Fruit fly (Drosophila melanogaster) whole organism, embryonic: ENCODE data around the gene AnxB9.

ENCODE experiments used
- Adf1 ChIP-seq: fragments of 200-800 bp; sonication (Bioruptor generic); IDR thresholded peaks from 2 replicates; pipeline ENCODE4 v1.3.6; 2022; ENCODE audit warnings: missing biosample characterization, missing genetic modification characterization
- BEAF-32 ChIP-seq: fragments of 200-800 bp; sonication (Bioruptor generic); optimal IDR thresholded peaks from 3 replicates; lab custom pipeline; 2017; ENCODE audit warnings: missing biosample characterization, missing genetic modification characterization, mild to moderate bottlenecking, moderate library complexity, missing genetic modification reagents
- CG10267 ChIP-seq: fragments of 200-800 bp; sonication (Bioruptor generic); optimal IDR thresholded peaks from 2 replicates; lab custom pipeline; 2018; ENCODE audit warnings: missing biosample characterization, mild to moderate bottlenecking, missing genetic modification characterization, moderate library complexity
- CG10431 ChIP-seq: fragments of 200-800 bp; sonication (Bioruptor generic); optimal IDR thresholded peaks from 3 replicates; lab custom pipeline; 2018; ENCODE audit warnings: missing biosample characterization, mild to moderate bottlenecking, missing genetic modification characterization
- CG12659 ChIP-seq: fragments of 200-800 bp; sonication (Bioruptor generic); optimal IDR thresholded peaks from 3 replicates; lab custom pipeline; 2017; ENCODE audit warnings: mild to moderate bottlenecking, missing biosample characterization, missing genetic modification reagents, missing genetic modification characterization
- CG12769 ChIP-seq: fragments of 200-800 bp; sonication (Bioruptor generic); optimal IDR thresholded peaks from 2 replicates; lab custom pipeline; 2019; ENCODE audit warnings: missing biosample characterization, mild to moderate bottlenecking, missing genetic modification characterization, moderate library complexity
- CG13624 ChIP-seq: fragments of 200-800 bp; sonication (Bioruptor generic); optimal IDR thresholded peaks from 2 replicates; lab custom pipeline; 2016; ENCODE audit warnings: missing biosample characterization, missing genetic modification characterization
- CG15601 ChIP-seq: fragments of 200-800 bp; sonication (Bioruptor generic); optimal IDR thresholded peaks from 3 replicates; lab custom pipeline; 2019; ENCODE audit warnings: missing biosample characterization, mild to moderate bottlenecking, missing genetic modification characterization, moderate library complexity
- CG17186 ChIP-seq: fragments of 200-800 bp; sonication (Bioruptor generic); optimal IDR thresholded peaks from 3 replicates; lab custom pipeline; 2017; ENCODE audit warnings: missing biosample characterization, missing genetic modification reagents, missing genetic modification characterization
- CG1832 ChIP-seq: fragments of 200-800 bp; sonication (Bioruptor generic); optimal IDR thresholded peaks from 2 replicates; lab custom pipeline; 2017; ENCODE audit warnings: missing biosample characterization, mild to moderate bottlenecking, missing genetic modification characterization, inconsistent platforms
- CG2116 ChIP-seq: fragments of 200-800 bp; sonication (Bioruptor generic); optimal IDR thresholded peaks from 3 replicates; lab custom pipeline; 2018; ENCODE audit warnings: missing biosample characterization, mild to moderate bottlenecking, missing genetic modification characterization
- CG31365 ChIP-seq: fragments of 200-800 bp; sonication (Bioruptor generic); optimal IDR thresholded peaks from 2 replicates; lab custom pipeline; 2018; ENCODE audit warnings: missing biosample characterization, mild to moderate bottlenecking, missing genetic modification characterization
- CG4617 ChIP-seq: fragments of 200-800 bp; sonication (Bioruptor generic); optimal IDR thresholded peaks from 3 replicates; lab custom pipeline; 2016; ENCODE audit warnings: missing biosample characterization, missing genetic modification characterization, borderline replicate concordance
- CG6272 ChIP-seq: fragments of 200-800 bp; sonication (Bioruptor generic); IDR thresholded peaks from 2 replicates; pipeline ENCODE4 v1.3.6; 2022; ENCODE audit warnings: missing biosample characterization, missing genetic modification characterization
- CG6765 ChIP-seq: fragments of 200-800 bp; sonication (Bioruptor generic); optimal IDR thresholded peaks from 3 replicates; lab custom pipeline; 2017; ENCODE audit warnings: missing biosample characterization, mild to moderate bottlenecking, missing genetic modification characterization
- CG6791 ChIP-seq: fragments of 200-800 bp; sonication (Bioruptor generic); IDR thresholded peaks from 3 replicates; pipeline ENCODE4 v1.3.6; 2022; ENCODE audit warnings: missing biosample characterization, missing genetic modification characterization; ENCODE audit not compliant: partially characterized antibody
- CG7987 ChIP-seq: fragments of 200-800 bp; sonication (Bioruptor generic); optimal IDR thresholded peaks from 2 replicates; lab custom pipeline; 2018; ENCODE audit warnings: missing biosample characterization, mild to moderate bottlenecking, missing genetic modification characterization, moderate library complexity
- CG8290 ChIP-seq, 3 experiments: fragments of 200-800 bp; sonication (Bioruptor generic); optimal IDR thresholded peaks; 2 replicates each; lab custom pipeline; 2016 to 2019; ENCODE audit warnings: missing biosample characterization in 3 of 3, missing genetic modification characterization in 3 of 3, mild to moderate bottlenecking in 2 of 3, moderate library complexity in 1 of 3
- CG8924 ChIP-seq: fragments of 200-800 bp; optimal IDR thresholded peaks from 3 replicates; lab custom pipeline; 2019; ENCODE audit warnings: missing biosample characterization, mild to moderate bottlenecking, missing genetic modification characterization, moderate library complexity
- Deaf1 ChIP-seq: fragments of 200-800 bp; optimal IDR thresholded peaks from 3 replicates; lab custom pipeline; 2019; ENCODE audit warnings: missing biosample characterization, mild to moderate bottlenecking, missing genetic modification characterization, moderate library complexity
- ERR ChIP-seq: fragments of 200-800 bp; sonication (Bioruptor generic); optimal IDR thresholded peaks from 2 replicates; lab custom pipeline; 2016; ENCODE audit warnings: missing biosample characterization, missing genetic modification characterization
- Ets97D ChIP-seq: fragments of 200-800 bp; sonication (Bioruptor generic); optimal IDR thresholded peaks from 3 replicates; lab custom pipeline; 2016; ENCODE audit warnings: missing biosample characterization, missing genetic modification characterization
- GATAe ChIP-seq: fragments of 200-800 bp; sonication (Bioruptor generic); conservative IDR thresholded peaks from 2 replicates; pipeline ENCODE4 v1.3.6; 2022; ENCODE audit warnings: missing biosample characterization, missing genetic modification characterization
- Hsf ChIP-seq: fragments of 200-800 bp; sonication (Bioruptor generic); optimal IDR thresholded peaks from 3 replicates; lab custom pipeline; 2016; ENCODE audit warnings: missing biosample characterization, missing genetic modification characterization
- MBD-R2 ChIP-seq: fragments of 200-800 bp; sonication (Bioruptor generic); IDR thresholded peaks from 2 replicates; pipeline ENCODE4 v1.3.6; 2022; ENCODE audit warnings: missing biosample characterization, missing genetic modification characterization
- Sry-δ ChIP-seq: fragments of 200-800 bp; sonication (Bioruptor generic); optimal IDR thresholded peaks from 2 replicates; lab custom pipeline; 2016; ENCODE audit warnings: missing biosample characterization, missing genetic modification characterization
- Stat92E ChIP-seq, 3 experiments: fragments of >200 bp in 2 of 3; fragments of 200-800 bp in 1 of 3; sonication (Bioruptor generic) in 1 of 3; optimal IDR thresholded peaks; 2 replicates each; lab custom pipeline; 2017 to 2019; ENCODE audit warnings: missing biosample characterization in 3 of 3, missing genetic modification characterization in 3 of 3, mild to moderate bottlenecking in 1 of 3, moderate library complexity in 1 of 3
- Trl ChIP-seq, 3 experiments: fragments of >200 bp in 2 of 3; fragments of 200-800 bp in 1 of 3; sonication (Bioruptor generic) in 1 of 3; optimal IDR thresholded peaks; 2 replicates in 1 of 3; 3 replicates in 2 of 3; lab custom pipeline; 2016 to 2017; ENCODE audit warnings: missing biosample characterization in 1 of 3, missing genetic modification characterization in 1 of 3
- YL-1 ChIP-seq: fragments of 200-800 bp; sonication (Bioruptor generic); optimal IDR thresholded peaks from 3 replicates; lab custom pipeline; 2017; ENCODE audit warnings: missing biosample characterization, mild to moderate bottlenecking, missing genetic modification characterization
- abd-A ChIP-seq: fragments of 200-800 bp; sonication (Bioruptor generic); optimal IDR thresholded peaks from 3 replicates; lab custom pipeline; 2019; ENCODE audit warnings: missing biosample characterization, mild to moderate bottlenecking, missing genetic modification characterization, moderate library complexity
- amos ChIP-seq: fragments of 200-800 bp; sonication (Bioruptor generic); IDR thresholded peaks from 2 replicates; pipeline ENCODE4 v1.3.6; 2022; ENCODE audit warnings: missing biosample characterization, missing genetic modification characterization; ENCODE audit not compliant: partially characterized antibody
- bbx ChIP-seq: fragments of 200-800 bp; sonication (Bioruptor generic); IDR thresholded peaks from 2 replicates; pipeline ENCODE4 v1.3.6; 2022; ENCODE audit warnings: missing biosample characterization, missing genetic modification characterization; ENCODE audit not compliant: partially characterized antibody
- cg ChIP-seq: fragments of 200-800 bp; sonication (Bioruptor generic); optimal IDR thresholded peaks from 3 replicates; lab custom pipeline; 2019; ENCODE audit warnings: missing biosample characterization, mild to moderate bottlenecking, missing genetic modification characterization, moderate library complexity
- crp ChIP-seq, 2 experiments: fragments of 200-800 bp; sonication (Bioruptor generic); optimal IDR thresholded peaks; 2 replicates in 1 of 2; 3 replicates in 1 of 2; lab custom pipeline; 2017; ENCODE audit warnings: missing biosample characterization in 2 of 2, missing genetic modification characterization in 2 of 2, mild to moderate bottlenecking in 1 of 2, moderate library complexity in 1 of 2
- cwo ChIP-seq: fragments of 200-800 bp; sonication (Bioruptor generic); optimal IDR thresholded peaks from 3 replicates; lab custom pipeline; 2017; ENCODE audit warnings: missing biosample characterization, missing genetic modification characterization, mild to moderate bottlenecking, moderate library complexity, missing genetic modification reagents
- dm ChIP-seq: fragments of 200-800 bp; sonication (Bioruptor generic); optimal IDR thresholded peaks from 3 replicates; lab custom pipeline; 2016; ENCODE audit warnings: missing biosample characterization, missing genetic modification characterization
- ewg ChIP-seq: fragments of 200-800 bp; sonication (Bioruptor generic); optimal IDR thresholded peaks from 3 replicates; lab custom pipeline; 2017; ENCODE audit warnings: mild to moderate bottlenecking, missing biosample characterization, missing genetic modification reagents, missing genetic modification characterization
- grau ChIP-seq: fragments of 200-800 bp; optimal IDR thresholded peaks from 3 replicates; lab custom pipeline; 2019; ENCODE audit warnings: missing biosample characterization, mild to moderate bottlenecking, missing genetic modification characterization, moderate library complexity
- insv ChIP-seq, 2 experiments: fragments of 200-800 bp; sonication (Bioruptor generic); optimal IDR thresholded peaks; 3 replicates each; lab custom pipeline; 2016 to 2018; ENCODE audit warnings: missing biosample characterization in 2 of 2, missing genetic modification characterization in 2 of 2
- pb ChIP-seq: fragments of 200-800 bp; sonication (Bioruptor generic); optimal IDR thresholded peaks from 3 replicates; lab custom pipeline; 2016; ENCODE audit warnings: missing biosample characterization, missing genetic modification characterization
- sens-2 ChIP-seq: fragments of 200-800 bp; sonication (Bioruptor generic); IDR thresholded peaks from 2 replicates; pipeline ENCODE4 v1.3.6; 2022; ENCODE audit warnings: missing biosample characterization, missing genetic modification characterization
- sug ChIP-seq: fragments of 200-800 bp; optimal IDR thresholded peaks from 2 replicates; lab custom pipeline; 2019; ENCODE audit warnings: missing biosample characterization, mild to moderate bottlenecking, missing genetic modification characterization, moderate library complexity
- tup ChIP-seq: fragments of 200-800 bp; sonication (Bioruptor generic); optimal IDR thresholded peaks from 2 replicates; lab custom pipeline; 2016; ENCODE audit warnings: missing biosample characterization, mild to moderate bottlenecking, missing genetic modification characterization, moderate library complexity
- z ChIP-seq: fragments of 200-800 bp; sonication (Bioruptor generic); IDR thresholded peaks from 3 replicates; pipeline ENCODE4 v1.3.6; 2022; ENCODE audit warnings: missing biosample characterization, missing genetic modification characterization
- zf30C ChIP-seq: fragments of 200-800 bp; sonication (Bioruptor generic); optimal IDR thresholded peaks from 3 replicates; lab custom pipeline; 2018; ENCODE audit warnings: missing biosample characterization, mild to moderate bottlenecking, missing genetic modification characterization

AnxB9 gene

DNA sequence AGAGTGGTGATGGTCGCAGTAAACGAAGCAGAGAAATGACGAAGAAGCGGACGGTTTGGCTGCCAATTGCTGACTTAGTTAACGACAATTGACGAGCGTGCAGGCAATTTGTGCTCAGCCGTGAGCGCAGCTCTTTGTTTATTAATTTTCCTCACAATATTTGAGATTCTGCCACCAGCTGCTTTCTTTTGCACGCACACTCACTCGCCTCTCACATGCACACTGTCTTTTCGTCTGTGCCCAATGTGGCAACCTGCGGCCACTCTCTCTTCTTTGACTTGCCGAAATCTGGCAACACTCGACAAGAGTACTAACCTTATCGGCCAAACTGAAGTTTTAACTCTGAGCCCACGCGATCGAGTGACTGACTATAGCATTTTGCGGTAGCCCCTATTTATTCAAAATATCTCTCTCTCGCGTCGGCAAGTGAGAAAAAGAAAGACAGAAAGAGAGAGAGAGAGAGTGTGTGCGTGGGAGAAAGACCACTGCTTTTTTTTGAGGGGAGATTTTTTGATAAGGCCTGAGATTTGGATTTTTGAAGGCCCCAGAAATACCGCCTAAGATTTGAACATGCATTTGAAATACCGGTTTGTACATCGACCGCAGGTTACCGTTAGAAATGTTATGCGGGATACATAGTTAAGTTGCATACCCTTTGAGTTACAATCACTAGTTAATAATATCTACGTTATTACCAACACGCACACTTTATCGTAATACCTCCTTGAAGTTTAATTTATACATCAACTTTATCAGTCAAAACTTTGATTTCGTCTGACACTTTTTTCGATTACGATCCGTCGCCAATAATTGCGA lies 4.4 kb upstream of the AnxB9 start, which contains the start of gene Mvl (continued):
- peak; percentile 22 for TF ChIP-seq YL-1 (GFP tag; lab: Kevin White, UChicago)
- peak; percentile 68 to 77 for TF ChIP-seq Trl (optimal IDR thresholded peaks at IDR 0.05; lab: Kevin White, UChicago)
- TF ChIP-seq Trl (GFP tag; optimal IDR thresholded peaks at IDR 0.05; lab: Kevin White, UChicago) = peak; percentile 25
- peak; percentile 32 for TF ChIP-seq CG13624 (GFP tag; lab: Kevin White, UChicago)
- peak in 1 of 2 experiments; percentile 72 for TF ChIP-seq crp (GFP tag; optimal IDR thresholded peaks at IDR 0.05; lab: Kevin White, UChicago)
- TF ChIP-seq cwo (GFP tag; lab: Kevin White, UChicago) = peak; percentile 30
- TF ChIP-seq CG15601 = peak; percentile 20
- peak; percentile 39 for TF ChIP-seq CG12659 (GFP tag; lab: Kevin White, UChicago)
- 0 out of 2 replicates have a peak, but pooled peaks have one; percentile 10 for TF ChIP-seq GATAe
- TF ChIP-seq pb (GFP tag; lab: Kevin White, UChicago) = no peak
- TF ChIP-seq sug = peak; percentile 62
- 0 out of 2 replicates have a peak, but pooled peaks have one; percentile 44 for TF ChIP-seq sens-2 (GFP tag; lab: Robert Waterston, UW)
- peak; percentile 74 for TF ChIP-seq CG1832
- TF ChIP-seq CG6765 (GFP tag; lab: Kevin White, UChicago) = peak; percentile 20
- peak; percentile 48 for TF ChIP-seq Ets97D (GFP tag; lab: Kevin White, UChicago)
- TF ChIP-seq dm (GFP tag; lab: Kevin White, UChicago) = peak; percentile 46
- TF ChIP-seq CG31365 (tag; lab: Kevin White, UChicago) = peak; percentile 2
- peak; percentile 4 for TF ChIP-seq grau (tag; lab: Kevin White, UChicago)
- TF ChIP-seq Hsf (GFP tag; lab: Kevin White, UChicago) = no peak
- TF ChIP-seq CG10267 (tag; lab: Kevin White, UChicago) = peak; percentile 34
- TF ChIP-seq CG8924 = peak; percentile 22
- TF ChIP-seq insv (GFP tag; optimal IDR thresholded peaks at IDR 0.05; lab: Kevin White, UChicago) = peak in 1 of 2 experiments; percentile 18
- TF ChIP-seq CG6791 (GFP tag; lab: Robert Waterston, UW) = peak; percentile 59; the same call in 1 of the 3 replicates
- peak; percentile 82 for TF ChIP-seq ewg
- no peak for TF ChIP-seq abd-A (tag; lab: Kevin White, UChicago)
- peak; percentile 38 for TF ChIP-seq Sry-δ (GFP tag; lab: Kevin White, UChicago)
- peak; percentile 78 for TF ChIP-seq CG7987
- peak; percentile 44 for TF ChIP-seq CG2116 (GFP tag; lab: Kevin White, UChicago)
- TF ChIP-seq MBD-R2 (GFP tag; lab: Robert Waterston, UW) = peak; percentile 49; the same call in 1 of the 2 replicates
- peak; percentile 13 for TF ChIP-seq CG17186 (GFP tag; lab: Kevin White, UChicago)
- peak; percentile 73 for TF ChIP-seq z (GFP tag; lab: Robert Waterston, UW)
- TF ChIP-seq Deaf1 (tag; lab: Kevin White, UChicago) = peak; percentile 38
- peak; percentile 83 for TF ChIP-seq cg
- no peak for TF ChIP-seq CG6272 (GFP tag; lab: Robert Waterston, UW)
- peak; percentile 9 for TF ChIP-seq zf30C (GFP tag; lab: Kevin White, UChicago)
- TF ChIP-seq tup (GFP tag; lab: Kevin White, UChicago) = no peak
- peak; percentile 83 for TF ChIP-seq CG8290 (GFP tag; optimal IDR thresholded peaks at IDR 0.05; lab: Kevin White, UChicago)
- peak; percentile 60 to 70 for TF ChIP-seq CG8290 (tag; optimal IDR thresholded peaks at IDR 0.05; lab: Kevin White, UChicago)
- TF ChIP-seq CG4617 (GFP tag; lab: Kevin White, UChicago) = peak; percentile 62
- no peak for TF ChIP-seq CG10431 (GFP tag; lab: Kevin White, UChicago)
- TF ChIP-seq ERR (GFP tag; lab: Kevin White, UChicago) = peak; percentile 8
- peak; percentile 38; the same call in 1 of the 2 replicates for TF ChIP-seq bbx (GFP tag; lab: Robert Waterston, UW)
- peak; percentile 29; the same call in 1 of the 2 replicates for TF ChIP-seq Adf1 (GFP tag; lab: Robert Waterston, UW)
- TF ChIP-seq amos (GFP tag; lab: Robert Waterston, UW) = peak; percentile 37
- peak in 1 of 3 experiments; percentile 14 for TF ChIP-seq Stat92E (GFP tag; optimal IDR thresholded peaks at IDR 0.05; lab: Kevin White, UChicago)
- peak; percentile 41 for TF ChIP-seq BEAF-32
- TF ChIP-seq CG12769 (tag; lab: Kevin White, UChicago) = peak; percentile 38
